Worm (Caenorhabditis elegans) whole organism, midembryonic: ENCODE results near the gene sri-42.

Experiments used
- flt-1 ChIP-seq: fragments of 200-800 bp; sonication (Bioruptor generic); IDR thresholded peaks from 2 replicates; pipeline ENCODE4 v1.3.6; 2022; ENCODE audit warnings: missing genetic modification characterization, missing compliant biosample characterization
- klf-2 ChIP-seq: fragments of 200-800 bp; sonication (Bioruptor generic); conservative IDR thresholded peaks from 2 replicates; pipeline ENCODE4 v1.3.6; 2022; ENCODE audit warnings: missing genetic modification reagents, missing genetic modification characterization, missing compliant biosample characterization
- med-1 ChIP-seq: sonication (generic microtip); optimal IDR thresholded peaks from 2 replicates; lab custom pipeline; 2017; ENCODE audit warnings: missing genetic modification characterization, mild to moderate bottlenecking, missing compliant biosample characterization, antibody characterized with exemption, missing genetic modification reagents; ENCODE audit not compliant: insufficient read depth
- ref-1 ChIP-seq: fragments of 200-800 bp; sonication (Bioruptor generic); conservative IDR thresholded peaks from 2 replicates; pipeline ENCODE4 v1.3.6; 2022; ENCODE audit warnings: missing genetic modification reagents, missing genetic modification characterization, missing compliant biosample characterization
- tab-1 ChIP-seq: fragments of 200-800 bp; sonication (Bioruptor generic); IDR thresholded peaks from 2 replicates; pipeline ENCODE4 v1.3.6; 2022; ENCODE audit warnings: missing genetic modification characterization, missing compliant biosample characterization
- ztf-23 ChIP-seq: fragments of 200-800 bp; sonication (Bioruptor generic); IDR thresholded peaks from 2 replicates; pipeline ENCODE4 v1.3.6; 2022; ENCODE audit warnings: missing genetic modification reagents, missing genetic modification characterization, missing compliant biosample characterization

DNA sequence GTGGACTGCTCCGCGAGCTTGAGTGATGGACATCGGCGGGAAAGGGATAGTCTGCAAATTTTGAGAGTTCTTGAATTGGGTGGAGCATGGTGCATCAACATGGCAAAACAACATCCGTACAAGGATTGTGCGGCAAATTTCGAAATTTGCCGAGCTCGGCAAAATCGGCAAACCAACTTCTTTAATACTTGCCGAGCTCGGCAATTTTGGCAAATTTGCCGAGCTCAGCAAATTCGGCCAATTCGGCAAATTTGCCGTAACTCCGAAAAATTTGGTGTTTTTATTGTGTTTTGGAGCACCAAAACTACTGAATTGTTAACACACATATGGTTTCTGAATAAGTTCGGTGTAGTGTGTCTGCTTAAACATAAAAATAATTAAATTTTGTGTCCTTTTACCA is 27.3 kb upstream of the sri-42 start, which contains the start of gene fbxc-55:
- TF ChIP-seq flt-1 (GFP tag; lab: Robert Waterston, UW) (no peak), ref-1 (GFP tag; lab: Robert Waterston, UW) (no peak), tab-1 (GFP tag; lab: Robert Waterston, UW) (no peak), klf-2 (GFP tag; lab: Robert Waterston, UW) (no peak), med-1 (GFP tag; lab: Kevin White, UChicago) (no peak), ztf-23 (GFP tag; lab: Robert Waterston, UW) (no peak)
